Fruit fly (Drosophila melanogaster) whole organism, adult: ENCODE data around the gene CG2701.

ENCODE experiments used
- CG11617 ChIP-seq: fragments of 200-800 bp; sonication (Bioruptor generic); optimal IDR thresholded peaks from 2 replicates; lab custom pipeline; 2017; ENCODE audit warnings: mild to moderate bottlenecking, missing biosample characterization, missing genetic modification reagents, missing genetic modification characterization
- CG12768 ChIP-seq: fragments of 200-800 bp; sonication (Bioruptor generic); optimal IDR thresholded peaks from 2 replicates; lab custom pipeline; 2017; ENCODE audit warnings: missing biosample characterization, missing genetic modification characterization, mild to moderate bottlenecking, moderate library complexity, missing genetic modification reagents
- CG14711 ChIP-seq: fragments of 200-800 bp; sonication (Bioruptor generic); optimal IDR thresholded peaks from 2 replicates; lab custom pipeline; 2018; ENCODE audit warnings: missing biosample characterization, mild to moderate bottlenecking, missing genetic modification characterization, moderate library complexity
- CG1620 ChIP-seq: fragments of 200-800 bp; sonication (Bioruptor generic); optimal IDR thresholded peaks from 2 replicates; lab custom pipeline; 2016; ENCODE audit warnings: missing biosample characterization, missing genetic modification characterization
- CG33017 ChIP-seq: fragments of 200-800 bp; sonication (Bioruptor generic); optimal IDR thresholded peaks from 2 replicates; lab custom pipeline; 2018; ENCODE audit warnings: missing biosample characterization, mild to moderate bottlenecking, missing genetic modification characterization, moderate library complexity
- CG5204 ChIP-seq: fragments of 200-800 bp; sonication (Bioruptor generic); optimal IDR thresholded peaks from 2 replicates; lab custom pipeline; 2016; ENCODE audit warnings: missing biosample characterization, missing genetic modification characterization
- CG7045 ChIP-seq: fragments of 200-800 bp; sonication (Bioruptor generic); optimal IDR thresholded peaks from 2 replicates; lab custom pipeline; 2017; ENCODE audit warnings: missing biosample characterization, mild to moderate bottlenecking, missing genetic modification characterization
- CG7101 ChIP-seq: fragments of 200-800 bp; sonication (Bioruptor generic); optimal IDR thresholded peaks from 2 replicates; lab custom pipeline; 2018; ENCODE audit warnings: missing biosample characterization, mild to moderate bottlenecking, missing genetic modification characterization, moderate library complexity
- Clk ChIP-seq: fragments of 200-800 bp; sonication (Bioruptor generic); optimal IDR thresholded peaks from 2 replicates; lab custom pipeline; 2017; ENCODE audit warnings: missing biosample characterization, missing genetic modification characterization
- Crg-1 ChIP-seq: fragments of 200-800 bp; sonication (Bioruptor generic); optimal IDR thresholded peaks from 2 replicates; lab custom pipeline; 2016; ENCODE audit warnings: missing biosample characterization, missing genetic modification characterization
- Hr96 ChIP-seq: fragments of 200-800 bp; sonication (Bioruptor generic); optimal IDR thresholded peaks from 2 replicates; lab custom pipeline; 2016; ENCODE audit warnings: missing biosample characterization, missing genetic modification characterization
- Mnt ChIP-seq: fragments of 200-800 bp; sonication (Bioruptor generic); optimal IDR thresholded peaks from 2 replicates; lab custom pipeline; 2016; ENCODE audit warnings: missing biosample characterization, mild to moderate bottlenecking, missing genetic modification characterization
- bab1 ChIP-seq: fragments of 200-800 bp; sonication (Bioruptor generic); optimal IDR thresholded peaks from 3 replicates; lab custom pipeline; 2019; ENCODE audit warnings: missing biosample characterization, mild to moderate bottlenecking, missing genetic modification characterization, moderate library complexity
- cic ChIP-seq: fragments of 200-800 bp; sonication (Bioruptor generic); optimal IDR thresholded peaks from 2 replicates; lab custom pipeline; 2017; ENCODE audit warnings: missing biosample characterization, mild to moderate bottlenecking, missing genetic modification characterization, moderate library complexity
- cnc ChIP-seq, 2 experiments: fragments of >200 bp; optimal IDR thresholded peaks; 2 replicates each; lab custom pipeline; 2017
- kay ChIP-seq: fragments of 200-800 bp; sonication (Bioruptor generic); peaks from one replicate; lab custom pipeline; 2016; ENCODE audit warnings: missing biosample characterization, missing genetic modification characterization, borderline replicate concordance
- ovo ChIP-seq: fragments of 200-800 bp; sonication (Bioruptor generic); optimal IDR thresholded peaks from 2 replicates; lab custom pipeline; 2016; ENCODE audit warnings: missing biosample characterization, missing genetic modification characterization
- pad ChIP-seq: fragments of 200-800 bp; sonication (Bioruptor generic); optimal IDR thresholded peaks from 3 replicates; lab custom pipeline; 2017; ENCODE audit warnings: missing biosample characterization, missing genetic modification characterization, mild to moderate bottlenecking, moderate library complexity, missing genetic modification reagents
- tj ChIP-seq: fragments of 200-800 bp; sonication (Bioruptor generic); optimal IDR thresholded peaks from 3 replicates; lab custom pipeline; 2017; ENCODE audit warnings: missing biosample characterization, mild to moderate bottlenecking, missing genetic modification characterization, moderate library complexity
- toe ChIP-seq: fragments of 200-800 bp; sonication (Bioruptor generic); optimal IDR thresholded peaks from 2 replicates; lab custom pipeline; 2016; ENCODE audit warnings: missing biosample characterization, missing genetic modification characterization

Gene CG2701

dm6 chrX:2693786-2694185 lies 26.3 kb downstream of the CG2701 start, which contains the start of gene dyw:
Gene dyw (minus strand): TSS chrX:2693886.
- TF ChIP-seq CG5204 (GFP tag; lab: Kevin White, UChicago) (no peak), Hr96 (no peak)

- no peak for TF ChIP-seq CG7045 (GFP tag; lab: Kevin White, UChicago)
- TF ChIP-seq toe (GFP tag; lab: Kevin White, UChicago): no peak
- no peak for TF ChIP-seq Clk (GFP tag; lab: Kevin White, UChicago)
- no peak for TF ChIP-seq CG1620 (GFP tag; lab: Kevin White, UChicago)
- no peak for TF ChIP-seq cnc (optimal IDR thresholded peaks at IDR 0.05; lab: Kevin White, UChicago)
- no peak for TF ChIP-seq ovo (GFP tag; lab: Kevin White, UChicago)
- no peak for TF ChIP-seq CG11617 (GFP tag; lab: Kevin White, UChicago)
- TF ChIP-seq CG14711 (tag; lab: Kevin White, UChicago): no peak
- TF ChIP-seq Crg-1 (GFP tag; lab: Kevin White, UChicago): no peak
- TF ChIP-seq CG12768 (GFP tag; lab: Kevin White, UChicago): no peak
- no peak for TF ChIP-seq tj (GFP tag; lab: Kevin White, UChicago)
Measured at dm6 chrX:2690376-2690775, 29.8 kb downstream of the CG2701 start.

dm6 chrX:2686930-2687329 lies 33.2 kb downstream of the CG2701 start:
- TF ChIP-seq toe (GFP tag; lab: Kevin White, UChicago) (no peak), Mnt (GFP tag; lab: Kevin White, UChicago) (no peak), Crg-1 (GFP tag; lab: Kevin White, UChicago) (no peak), CG7101 (peak; percentile 29), cic (GFP tag; lab: Kevin White, UChicago) (no peak), tj (GFP tag; lab: Kevin White, UChicago) (peak; percentile 96), CG7045 (GFP tag; lab: Kevin White, UChicago) (no peak), ovo (GFP tag; lab: Kevin White, UChicago) (no peak), Clk (GFP tag; lab: Kevin White, UChicago) (no peak)

DNA sequence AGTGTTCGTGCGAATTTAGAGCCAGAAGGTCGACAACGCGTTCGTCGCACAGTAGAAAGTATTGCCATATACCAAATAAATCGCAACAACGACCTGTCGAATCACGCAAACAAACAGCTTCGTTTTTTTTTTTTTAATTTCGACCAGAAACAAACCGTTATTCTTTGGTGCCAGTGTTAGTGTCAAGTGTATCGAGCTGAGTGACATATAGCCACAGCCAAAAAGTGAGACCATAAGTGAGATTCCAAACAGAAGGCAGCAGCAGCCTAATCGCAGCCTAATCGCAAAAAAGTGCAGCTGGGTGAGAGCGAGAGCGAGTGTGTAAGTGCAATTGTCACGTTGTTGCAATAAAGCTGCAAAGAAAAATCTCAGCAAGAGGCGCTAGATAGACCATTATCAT lies 34.5 kb downstream of the CG2701 start, which contains the start of gene per:
Gene per, plus strand, starts transcription at position 1 of the 400 bp plus-strand sequence.
- no peak for TF ChIP-seq CG7101
- TF ChIP-seq CG7045 (GFP tag; lab: Kevin White, UChicago): no peak
- no peak for TF ChIP-seq cnc (optimal IDR thresholded peaks at IDR 0.05; lab: Kevin White, UChicago)
- TF ChIP-seq bab1 (GFP tag; lab: Kevin White, UChicago): no peak
- no peak for TF ChIP-seq Clk (GFP tag; lab: Kevin White, UChicago)
- TF ChIP-seq pad (GFP tag; lab: Kevin White, UChicago): no peak
- TF ChIP-seq cic (GFP tag; lab: Kevin White, UChicago): no peak
- no peak for TF ChIP-seq CG14711 (tag; lab: Kevin White, UChicago)
- TF ChIP-seq CG11617 (GFP tag; lab: Kevin White, UChicago): no peak
- TF ChIP-seq CG5204 (GFP tag; lab: Kevin White, UChicago): no peak
- TF ChIP-seq Mnt (GFP tag; lab: Kevin White, UChicago): peak; percentile 58
- peak; percentile 61 for TF ChIP-seq ovo (GFP tag; lab: Kevin White, UChicago)
- TF ChIP-seq CG33017: no peak
- peak; percentile 30 for TF ChIP-seq tj (GFP tag; lab: Kevin White, UChicago)
- no peak for TF ChIP-seq CG1620 (GFP tag; lab: Kevin White, UChicago)

dm6 chrX:2685022-2685421 lies 35.1 kb downstream of the CG2701 start:
- TF ChIP-seq bab1 (GFP tag; lab: Kevin White, UChicago): no peak
- no peak for TF ChIP-seq Crg-1 (GFP tag; lab: Kevin White, UChicago)
- TF ChIP-seq cnc (optimal IDR thresholded peaks at IDR 0.05; lab: Kevin White, UChicago): no peak
- no peak for TF ChIP-seq kay (GFP tag; lab: Kevin White, UChicago)
- TF ChIP-seq CG33017: peak; percentile 49
- peak; percentile 32 for TF ChIP-seq toe (GFP tag; lab: Kevin White, UChicago)
- peak; percentile 81 for TF ChIP-seq CG7101
- peak; percentile 38 for TF ChIP-seq CG12768 (GFP tag; lab: Kevin White, UChicago)
- peak; percentile 79 for TF ChIP-seq CG11617 (GFP tag; lab: Kevin White, UChicago)
- peak; percentile 50 for TF ChIP-seq CG7045 (GFP tag; lab: Kevin White, UChicago)
- TF ChIP-seq cic (GFP tag; lab: Kevin White, UChicago): no peak
- peak; percentile 86 for TF ChIP-seq Hr96
- peak; percentile 65 for TF ChIP-seq CG5204 (GFP tag; lab: Kevin White, UChicago)
- no peak for TF ChIP-seq ovo (GFP tag; lab: Kevin White, UChicago)
- peak; percentile 20 for TF ChIP-seq CG1620 (GFP tag; lab: Kevin White, UChicago)
- TF ChIP-seq tj (GFP tag; lab: Kevin White, UChicago): peak; percentile 28
- TF ChIP-seq pad (GFP tag; lab: Kevin White, UChicago): peak; percentile 28
- TF ChIP-seq Mnt (GFP tag; lab: Kevin White, UChicago): no peak
- TF ChIP-seq CG14711 (tag; lab: Kevin White, UChicago): peak; percentile 65
- peak; percentile 92 for TF ChIP-seq Clk (GFP tag; lab: Kevin White, UChicago)

DNA sequence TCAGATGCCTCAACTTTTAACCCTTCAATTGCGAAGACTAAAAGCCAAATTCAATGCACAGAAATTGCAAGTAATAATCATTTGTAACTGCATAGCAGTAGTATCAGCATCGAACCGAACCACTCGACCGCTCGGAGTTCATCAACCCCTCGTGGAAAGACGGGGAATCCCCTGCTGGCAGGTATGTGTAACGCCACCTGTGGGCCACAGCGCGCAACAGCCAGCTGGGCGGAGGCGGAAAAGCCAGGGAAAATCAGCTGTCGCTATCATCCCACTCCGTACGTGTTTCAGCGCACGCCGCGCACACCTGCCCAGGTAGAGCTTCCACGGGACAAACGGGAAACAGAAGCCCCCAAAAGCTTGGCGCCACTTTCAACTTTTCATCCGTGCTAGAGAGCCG lies 35.7 kb downstream of the CG2701 start:
- TF ChIP-seq CG5204 (GFP tag; lab: Kevin White, UChicago) (no peak), CG14711 (tag; lab: Kevin White, UChicago) (no peak), tj (GFP tag; lab: Kevin White, UChicago) (no peak)
